Fruit fly (Drosophila melanogaster): ENCODE data around the gene Dcr-1.

The Dcr-1 gene

DNA sequence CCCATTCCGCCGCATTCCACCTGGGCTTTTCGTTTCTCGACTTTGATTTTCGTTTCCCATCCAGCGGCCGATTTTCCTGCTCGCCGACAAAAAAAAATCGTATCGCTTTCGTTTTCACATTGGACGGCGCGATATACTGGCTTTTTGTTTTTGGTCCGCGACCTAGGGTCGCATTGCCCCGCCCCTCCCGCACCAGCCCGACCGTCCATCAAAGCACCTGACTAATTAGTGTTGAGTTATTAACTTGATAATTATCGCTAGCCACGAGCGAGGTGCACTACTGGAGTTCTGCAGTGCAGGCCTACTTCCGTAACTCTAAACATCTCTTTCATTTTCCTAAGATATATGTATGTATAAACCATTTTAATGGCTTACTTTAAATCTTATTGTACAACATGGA is 10.8 kb upstream of the Dcr-1 start:
- TF ChIP-seq sc (optimal IDR thresholded peaks at IDR 0.05) (no peak), sc (GFP tag; optimal IDR thresholded peaks at IDR 0.05) (no peak), CG11696 (GFP tag; IDR thresholded peaks at IDR 0.05) (no peak), fd96Cb (tag; optimal IDR thresholded peaks at IDR 0.05) (no peak), CG18476 (GFP tag; optimal IDR thresholded peaks at IDR 0.05) (peak; percentile 72), CG14441 (GFP tag; IDR thresholded peaks at IDR 0.05) (no peak), cwo (GFP tag; optimal IDR thresholded peaks at IDR 0.05) (no peak), CG16815 (GFP tag; optimal IDR thresholded peaks at IDR 0.05) (no peak), hkb (optimal IDR thresholded peaks at IDR 0.05) (peak; percentile 36), hkb (GFP tag; IDR thresholded peaks at IDR 0.05) (no peak), kay (GFP tag; optimal IDR thresholded peaks at IDR 0.05) (no peak), CG1233 (GFP tag; optimal IDR thresholded peaks at IDR 0.05) (no peak), toy (GFP tag; IDR thresholded peaks at IDR 0.05) (no peak), Hr78 (GFP tag; optimal IDR thresholded peaks at IDR 0.05) (peak in 1 of 2 experiments; percentile 80), Asciz (GFP tag; optimal IDR thresholded peaks at IDR 0.05) (no peak), oc (tag; optimal IDR thresholded peaks at IDR 0.05) (peak; percentile 18), Blimp-1 (GFP tag; optimal IDR thresholded peaks at IDR 0.05) (peak; percentile 95), CG18619 (GFP tag; optimal IDR thresholded peaks at IDR 0.05) (no peak), Mrtf (GFP tag; IDR thresholded peaks at IDR 0.05) (no peak), wdn (GFP tag; IDR thresholded peaks at IDR 0.05) (no peak), H15 (GFP tag; IDR thresholded peaks at IDR 0.05) (0 out of 3 replicates have a peak, but pooled peaks have one; percentile 8), Opbp (GFP tag; IDR thresholded peaks at IDR 0.05; ENCODE audit: partially characterized antibody) (peak; percentile 20; the same call in 1 of the 3 replicates), Eip74EF (GFP tag; optimal IDR thresholded peaks at IDR 0.05) (no peak), CG15601 (tag; optimal IDR thresholded peaks at IDR 0.05) (peak; percentile 2), sqz (GFP tag; optimal IDR thresholded peaks at IDR 0.05) (peak; percentile 29), CG17912 (GFP tag; optimal IDR thresholded peaks at IDR 0.05) (no peak), B-H1 (GFP tag; IDR thresholded peaks at IDR 0.05) (no peak), bbx (GFP tag; IDR thresholded peaks at IDR 0.05; ENCODE audit: partially characterized antibody) (no peak), sd (tag; optimal IDR thresholded peaks at IDR 0.05) (peak; percentile 65), CG2199 (GFP tag; IDR thresholded peaks at IDR 0.05) (0 out of 3 replicates have a peak, but pooled peaks have one; percentile 22), CG11695 (GFP tag; IDR thresholded peaks at IDR 0.05) (no peak), Drgx (GFP tag; IDR thresholded peaks at IDR 0.05) (no peak), lab (GFP tag; optimal IDR thresholded peaks at IDR 0.05) (no peak), CG7987 (GFP tag; optimal IDR thresholded peaks at IDR 0.05) (no peak), Neu2 (GFP tag; optimal IDR thresholded peaks at IDR 0.05; ENCODE audit: borderline replicate concordance) (no peak), chm (GFP tag; IDR thresholded peaks at IDR 0.05) (0 out of 2 replicates have a peak, but pooled peaks have one; percentile 34), Fer2 (tag; optimal IDR thresholded peaks at IDR 0.05) (no peak), Med (GFP tag) (peak; percentile 20), Awh (GFP tag; IDR thresholded peaks at IDR 0.05) (peak; percentile 65; the same call in 1 of the 2 replicates), Optix (GFP tag; IDR thresholded peaks at IDR 0.05) (no peak), ken (GFP tag; IDR thresholded peaks at IDR 0.05) (no peak), CG17568 (GFP tag; optimal IDR thresholded peaks at IDR 0.05) (no peak), caup (GFP tag; optimal IDR thresholded peaks at IDR 0.05; ENCODE audit: severe bottlenecking) (no peak), Oli (tag; optimal IDR thresholded peaks at IDR 0.05) (no peak), crol (GFP tag; IDR thresholded peaks at IDR 0.05) (peak; percentile 62), stc (GFP tag; IDR thresholded peaks at IDR 0.05) (no peak), Gsc (GFP tag; IDR thresholded peaks at IDR 0.05) (no peak), Atf6 (GFP tag; IDR thresholded peaks at IDR 0.05) (no peak), ERR (GFP tag; optimal IDR thresholded peaks at IDR 0.05) (no peak), Vsx1 (GFP tag; optimal IDR thresholded peaks at IDR 0.05) (no peak)
